Fruit fly (Drosophila melanogaster) whole organism, pupa: ENCODE data around the gene CG16710.

Source experiments
- CG10348 ChIP-seq: fragments of 200-800 bp; sonication (Bioruptor generic); IDR thresholded peaks from 2 replicates; pipeline ENCODE4 v1.3.6; 2022; ENCODE audit warnings: missing biosample characterization, missing genetic modification characterization
- CG15710 ChIP-seq: fragments of 200-800 bp; sonication (Bioruptor generic); optimal IDR thresholded peaks from 2 replicates; lab custom pipeline; 2018; ENCODE audit warnings: missing biosample characterization, mild to moderate bottlenecking, missing genetic modification characterization, moderate library complexity
- CG34367 ChIP-seq: fragments of 200-800 bp; sonication (Bioruptor generic); optimal IDR thresholded peaks from 2 replicates; lab custom pipeline; 2018; ENCODE audit warnings: missing biosample characterization, mild to moderate bottlenecking, missing genetic modification characterization
- CG4496 ChIP-seq: fragments of 200-800 bp; sonication (Bioruptor generic); IDR thresholded peaks from 3 replicates; pipeline ENCODE4 v1.3.6; 2022; ENCODE audit warnings: missing biosample characterization, missing genetic modification characterization
- CG8159 ChIP-seq: fragments of 200-800 bp; sonication (Bioruptor generic); optimal IDR thresholded peaks from 3 replicates; lab custom pipeline; 2018; ENCODE audit warnings: missing biosample characterization, mild to moderate bottlenecking, missing genetic modification characterization, moderate library complexity
- CG8301 ChIP-seq: fragments of 200-800 bp; sonication (Bioruptor generic); optimal IDR thresholded peaks from 2 replicates; lab custom pipeline; 2018; ENCODE audit warnings: missing biosample characterization, mild to moderate bottlenecking, missing genetic modification characterization
- CG9948 ChIP-seq: fragments of 200-800 bp; sonication (Bioruptor generic); optimal IDR thresholded peaks from 2 replicates; lab custom pipeline; 2018; ENCODE audit warnings: missing biosample characterization, mild to moderate bottlenecking, missing genetic modification characterization, moderate library complexity
- EcR ChIP-seq: fragments of 200-800 bp; sonication (Bioruptor generic); optimal IDR thresholded peaks from 3 replicates; lab custom pipeline; 2019; ENCODE audit warnings: missing biosample characterization, missing genetic modification characterization, mild to moderate bottlenecking, moderate library complexity, missing genetic modification reagents
- Pif1A ChIP-seq: fragments of 200-800 bp; sonication (Bioruptor generic); optimal IDR thresholded peaks from 3 replicates; lab custom pipeline; 2016; ENCODE audit warnings: missing biosample characterization, missing genetic modification characterization
- Pif1B ChIP-seq: fragments of 200-800 bp; sonication (Bioruptor generic); optimal IDR thresholded peaks from 3 replicates; lab custom pipeline; 2016; ENCODE audit warnings: missing biosample characterization, missing genetic modification characterization
- Snoo ChIP-seq: fragments of 200-800 bp; sonication (Bioruptor generic); optimal IDR thresholded peaks from 3 replicates; lab custom pipeline; 2017; ENCODE audit warnings: missing biosample characterization, mild to moderate bottlenecking, missing genetic modification characterization, inconsistent platforms
- rn ChIP-seq: fragments of 200-800 bp; sonication (Bioruptor generic); IDR thresholded peaks from 2 replicates; pipeline ENCODE4 v1.3.6; 2022; ENCODE audit warnings: missing biosample characterization, missing genetic modification characterization

dm6 chr3R:23667451-23667850 is 14.9 kb upstream of the CG16710 start:
- TF ChIP-seq CG15710 (tag; lab: Kevin White, UChicago) (no peak), CG10348 (no peak), rn (GFP tag; lab: Robert Waterston, UW) (no peak), CG8301 (no peak), Pif1A (no peak), CG34367 (no peak), CG9948 (tag; lab: Kevin White, UChicago) (no peak), CG8159 (tag; lab: Kevin White, UChicago) (no peak), Snoo (tag; lab: Kevin White, UChicago) (no peak), CG4496 (GFP tag; lab: Robert Waterston, UW) (no peak), Pif1B (GFP tag; lab: Kevin White, UChicago) (no peak), EcR (no peak)
